Worm (Caenorhabditis elegans) whole organism, late embryonic: Measurements from ENCODE around the gene fut-6.

Experiments used
- ama-1 ChIP-seq: fragments of 150-350 bp; optimal IDR thresholded peaks from 2 replicates; lab custom pipeline; 2014
- hlh-6 ChIP-seq: sonication (generic microtip); optimal IDR thresholded peaks from 2 replicates; lab custom pipeline; 2016; ENCODE audit warnings: missing genotype, missing genetic modification characterization, missing compliant biosample characterization

DNA sequence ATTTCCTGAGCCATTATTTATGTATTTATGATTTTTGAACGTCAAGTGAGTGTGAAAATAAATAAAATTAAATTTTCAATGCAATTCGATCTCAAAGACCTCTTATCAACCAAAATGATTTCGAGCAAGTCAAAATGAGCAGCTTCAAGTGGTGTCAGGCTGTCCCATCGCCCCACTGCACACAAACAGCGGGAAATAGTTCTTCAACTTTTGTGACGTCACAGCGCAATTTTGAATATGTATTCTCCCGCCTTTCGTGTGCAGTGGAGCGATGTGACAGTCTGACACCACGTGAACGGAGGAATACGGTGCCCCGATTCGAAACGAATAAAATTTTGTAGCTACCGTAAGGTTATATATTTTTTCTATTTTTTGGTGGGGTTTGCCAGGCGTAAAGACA is 17.9 kb upstream of the fut-6 start:
- TF ChIP-seq ama-1 = no peak
- no peak for TF ChIP-seq hlh-6
